Worm (Caenorhabditis elegans) whole organism, L1 larva: ENCODE measurements around the gene F38B6.3.

Experiments
- C04F5.9 ChIP-seq: sonication (generic microtip); optimal IDR thresholded peaks from 2 replicates; lab custom pipeline; 2016; ENCODE audit warnings: missing genetic modification characterization, missing compliant biosample characterization
- Y116A8C.19 ChIP-seq: sonication (generic microtip); optimal IDR thresholded peaks from 2 replicates; lab custom pipeline; 2016; ENCODE audit warnings: missing compliant biosample characterization, missing genetic modification characterization, borderline replicate concordance
- alr-1 ChIP-seq: fragments of 200-800 bp; sonication (Bioruptor generic); optimal IDR thresholded peaks from 2 replicates; lab custom pipeline; 2018; ENCODE audit warnings: borderline replicate concordance, mild to moderate bottlenecking, missing genetic modification characterization, missing compliant biosample characterization
- aly-2 ChIP-seq: fragments of 150-350 bp; optimal IDR thresholded peaks from 2 replicates; lab custom pipeline; 2014; ENCODE audit warnings: missing biosample characterization, missing genetic modification characterization
- ama-1 ChIP-seq: fragments of 150-350 bp; optimal IDR thresholded peaks from 2 replicates; lab custom pipeline; 2014
- blmp-1 ChIP-seq: fragments of 150-350 bp; optimal IDR thresholded peaks from 2 replicates; lab custom pipeline; 2014; ENCODE audit warnings: missing biosample characterization, missing genetic modification characterization
- ceh-8 ChIP-seq: fragments of 200-800 bp; sonication (Bioruptor generic); optimal IDR thresholded peaks from 2 replicates; lab custom pipeline; 2018; ENCODE audit warnings: mild to moderate bottlenecking, missing genetic modification characterization, moderate library complexity, missing compliant biosample characterization
- ceh-82 ChIP-seq, 3 experiments: fragments of 150-350 bp in 1 of 3; sonication (generic microtip) in 2 of 3; optimal IDR thresholded peaks; 2 replicates each; lab custom pipeline; 2014 to 2017; ENCODE audit warnings: missing biosample characterization in 3 of 3, missing genetic modification characterization in 3 of 3
- ceh-88 ChIP-seq: fragments of 200-800 bp; sonication (Bioruptor generic); IDR thresholded peaks from 2 replicates; pipeline ENCODE4 v1.3.6; 2022; ENCODE audit warnings: missing genetic modification characterization, missing compliant biosample characterization
- ces-1 ChIP-seq: fragments of 150-350 bp; optimal IDR thresholded peaks from 2 replicates; lab custom pipeline; 2014; ENCODE audit warnings: missing biosample characterization, missing genetic modification reagents, missing genetic modification characterization
- dpl-1 ChIP-seq, 3 experiments: fragments of 150-350 bp in 2 of 3; sonication (generic microtip) in 1 of 3; optimal IDR thresholded peaks; 2 replicates each; lab custom pipeline; 2014 to 2017; ENCODE audit warnings: missing biosample characterization in 3 of 3, missing genetic modification characterization in 3 of 3, missing genetic modification reagents in 3 of 3
- dsc-1 ChIP-seq: sonication (generic microtip); optimal IDR thresholded peaks from 2 replicates; lab custom pipeline; 2016; ENCODE audit warnings: mild to moderate bottlenecking, missing genetic modification characterization, missing compliant biosample characterization
- efl-3 ChIP-seq: fragments of 200-800 bp; sonication (Bioruptor generic); optimal IDR thresholded peaks from 2 replicates; lab custom pipeline; 2018; ENCODE audit warnings: mild to moderate bottlenecking, missing genetic modification characterization, missing compliant biosample characterization
- egl-27 ChIP-seq, 2 experiments: fragments of 150-350 bp in 1 of 2; sonication (generic microtip); optimal IDR thresholded peaks; 3 replicates each; lab custom pipeline; 2017 to 2018; ENCODE audit warnings: missing biosample characterization in 2 of 2, missing genetic modification characterization in 2 of 2, missing genetic modification reagents in 2 of 2
- fos-1 ChIP-seq: fragments of 150-350 bp; optimal IDR thresholded peaks from 2 replicates; lab custom pipeline; 2014; ENCODE audit warnings: missing biosample characterization, missing genetic modification characterization
- grh-1 ChIP-seq: fragments of 200-800 bp; sonication (Bioruptor generic); IDR thresholded peaks from 2 replicates; pipeline ENCODE4 v1.3.6; 2022; ENCODE audit warnings: missing genetic modification reagents, missing genetic modification characterization, missing compliant biosample characterization
- hlh-17 ChIP-seq: fragments of 200-800 bp; sonication (Bioruptor generic); optimal IDR thresholded peaks from 2 replicates; lab custom pipeline; 2018; ENCODE audit warnings: missing genetic modification characterization, mild to moderate bottlenecking, missing compliant biosample characterization, moderate library complexity, borderline replicate concordance
- irx-1 ChIP-seq: sonication (generic microtip); optimal IDR thresholded peaks from 2 replicates; lab custom pipeline; 2016; ENCODE audit warnings: missing genetic modification characterization, missing compliant biosample characterization
- isw-1 ChIP-seq: fragments of 200-800 bp; sonication (Bioruptor generic); IDR thresholded peaks from 2 replicates; pipeline ENCODE4 v1.3.6; 2022; ENCODE audit warnings: missing genetic modification characterization, missing compliant biosample characterization
- jun-1 ChIP-seq: fragments of 150-350 bp; optimal IDR thresholded peaks from 2 replicates; lab custom pipeline; 2014; ENCODE audit warnings: missing biosample characterization, missing genetic modification reagents, missing genetic modification characterization
- lin-13 ChIP-seq: fragments of 150-350 bp; optimal IDR thresholded peaks from 2 replicates; lab custom pipeline; 2014; ENCODE audit warnings: missing biosample characterization, missing genetic modification reagents, missing genetic modification characterization
- lin-35 ChIP-seq, 2 experiments: fragments of 150-350 bp; optimal IDR thresholded peaks; 2 replicates each; lab custom pipeline; 2014; ENCODE audit warnings: missing biosample characterization in 2 of 2, missing genetic modification characterization in 2 of 2, missing genetic modification reagents in 2 of 2
- lir-3 ChIP-seq: sonication (generic microtip); optimal IDR thresholded peaks from 2 replicates; lab custom pipeline; 2016; ENCODE audit warnings: mild to moderate bottlenecking, missing genetic modification characterization, moderate library complexity, missing compliant biosample characterization; ENCODE audit not compliant: poor library complexity
- mab-9 ChIP-seq: fragments of 200-800 bp; sonication (Bioruptor generic); IDR thresholded peaks from 2 replicates; pipeline ENCODE4 v1.3.6; 2022; ENCODE audit warnings: missing genetic modification reagents, missing genetic modification characterization, missing compliant biosample characterization
- mdl-1 ChIP-seq, 2 experiments: fragments of 150-350 bp; optimal IDR thresholded peaks; 2 replicates each; lab custom pipeline; 2014 to 2017; ENCODE audit warnings: missing biosample characterization in 2 of 2, missing genetic modification characterization in 2 of 2, inconsistent platforms in 1 of 2
- mep-1 ChIP-seq: fragments of 150-350 bp; optimal IDR thresholded peaks from 2 replicates; lab custom pipeline; 2014; ENCODE audit warnings: missing biosample characterization, missing genetic modification characterization
- nhr-12 ChIP-seq: sonication (generic microtip); optimal IDR thresholded peaks from 2 replicates; lab custom pipeline; 2017; ENCODE audit warnings: missing biosample characterization, missing genetic modification characterization
- nhr-19 ChIP-seq: fragments of 200-800 bp; sonication (Bioruptor generic); conservative IDR thresholded peaks from 2 replicates; pipeline ENCODE4 v1.3.6; 2022; ENCODE audit warnings: missing genetic modification characterization, missing compliant biosample characterization
- nhr-237 ChIP-seq: fragments of 150-350 bp; optimal IDR thresholded peaks from 2 replicates; lab custom pipeline; 2014; ENCODE audit warnings: missing biosample characterization, missing genetic modification characterization
- nhr-47 ChIP-seq: sonication (generic microtip); optimal IDR thresholded peaks from 2 replicates; lab custom pipeline; 2016; ENCODE audit warnings: mild to moderate bottlenecking, missing genetic modification characterization, moderate library complexity, missing compliant biosample characterization
- nhr-71 ChIP-seq: sonication (generic microtip); optimal IDR thresholded peaks from 2 replicates; lab custom pipeline; 2016; ENCODE audit warnings: mild to moderate bottlenecking, missing genetic modification characterization, moderate library complexity, missing compliant biosample characterization
- nhr-76 ChIP-seq: sonication (generic microtip); optimal IDR thresholded peaks from 2 replicates; lab custom pipeline; 2017; ENCODE audit warnings: missing biosample characterization, missing genetic modification characterization
- nhr-77 ChIP-seq: fragments of 150-350 bp; optimal IDR thresholded peaks from 2 replicates; lab custom pipeline; 2014; ENCODE audit warnings: missing biosample characterization, missing genetic modification characterization
- nhr-90 ChIP-seq: sonication (generic microtip); optimal IDR thresholded peaks from 2 replicates; lab custom pipeline; 2016; ENCODE audit warnings: mild to moderate bottlenecking, missing genetic modification characterization, missing compliant biosample characterization; ENCODE audit not compliant: poor library complexity
- pax-3 ChIP-seq: fragments of 200-800 bp; sonication (Bioruptor generic); optimal IDR thresholded peaks from 2 replicates; lab custom pipeline; 2018; ENCODE audit warnings: mild to moderate bottlenecking, missing genetic modification characterization, moderate library complexity, missing compliant biosample characterization
- pqm-1 ChIP-seq: sonication (generic microtip); optimal IDR thresholded peaks from 3 replicates; lab custom pipeline; 2017; ENCODE audit warnings: missing biosample characterization, missing genetic modification characterization
- rnt-1 ChIP-seq: sonication (generic microtip); optimal IDR thresholded peaks from 2 replicates; lab custom pipeline; 2016; ENCODE audit warnings: mild to moderate bottlenecking, missing genetic modification characterization, moderate library complexity, missing compliant biosample characterization
- skn-1 ChIP-seq: fragments of 150-350 bp; optimal IDR thresholded peaks from 2 replicates; lab custom pipeline; 2014; ENCODE audit warnings: missing biosample characterization, missing genetic modification characterization
- snu-23 ChIP-seq: sonication (generic microtip); optimal IDR thresholded peaks from 2 replicates; lab custom pipeline; 2016; ENCODE audit warnings: missing genetic modification characterization, missing compliant biosample characterization
- sptf-1 ChIP-seq: fragments of 150-350 bp; optimal IDR thresholded peaks from 2 replicates; lab custom pipeline; 2014; ENCODE audit warnings: missing biosample characterization, missing genetic modification characterization
- sup-37 ChIP-seq: fragments of 200-800 bp; sonication (Bioruptor generic); optimal IDR thresholded peaks from 2 replicates; lab custom pipeline; 2018; ENCODE audit warnings: mild to moderate bottlenecking, missing genetic modification characterization, missing compliant biosample characterization
- unc-86 ChIP-seq: sonication (generic microtip); optimal IDR thresholded peaks from 2 replicates; lab custom pipeline; 2016; ENCODE audit warnings: missing genetic modification characterization, missing compliant biosample characterization
- unc-98 ChIP-seq: fragments of 200-800 bp; sonication (Bioruptor generic); IDR thresholded peaks from 2 replicates; pipeline ENCODE4 v1.3.6; 2022; ENCODE audit warnings: missing genetic modification characterization, missing compliant biosample characterization
- vab-15 ChIP-seq: sonication (generic microtip); optimal IDR thresholded peaks from 2 replicates; lab custom pipeline; 2017; ENCODE audit warnings: missing genotype, mild to moderate bottlenecking, missing genetic modification characterization, missing compliant biosample characterization
- ztf-4 ChIP-seq: fragments of 150-350 bp; optimal IDR thresholded peaks from 2 replicates; lab custom pipeline; 2014; ENCODE audit warnings: missing biosample characterization, missing genetic modification characterization

The F38B6.3 gene

DNA sequence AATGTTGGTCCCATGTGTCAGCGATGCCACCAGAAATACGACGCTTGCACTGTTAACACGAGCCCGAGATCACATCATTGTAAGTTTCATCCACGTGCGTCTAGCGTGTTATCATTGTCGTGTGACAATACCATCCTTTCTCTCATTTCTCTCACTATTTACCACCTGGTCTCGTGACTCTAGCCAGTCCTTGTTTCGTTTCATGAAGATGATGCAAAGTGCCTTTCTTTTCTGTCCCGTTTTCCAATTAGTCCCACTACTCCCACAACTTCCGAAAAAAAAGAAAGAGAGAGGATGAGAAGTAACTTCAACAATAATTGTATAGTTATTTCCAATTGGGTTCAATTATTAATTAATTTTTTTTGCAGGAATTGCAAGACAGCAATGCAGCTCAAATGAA, 49.5 kb downstream of the F38B6.3 start (continued):
- TF ChIP-seq ceh-82 (tag; optimal IDR thresholded peaks at IDR 0.05; lab: Kevin White, UChicago) (peak in 2 of 3 experiments; percentile 18 to 44), skn-1 (tag; lab: Kevin White, UChicago) (peak; percentile 72), rnt-1 (tag; lab: Kevin White, UChicago) (peak; percentile 92), sup-37 (GFP tag; lab: Kevin White, UChicago) (peak; percentile 31), mep-1 (tag; lab: Kevin White, UChicago) (peak; percentile 77), alr-1 (tag; lab: Kevin White, UChicago) (no peak), Y116A8C.19 (tag; lab: Kevin White, UChicago) (no peak), grh-1 (peak; percentile 64), aly-2 (tag; lab: Kevin White, UChicago) (peak; percentile 12), hlh-17 (GFP tag; lab: Kevin White, UChicago) (no peak), nhr-77 (tag; lab: Kevin White, UChicago) (peak; percentile 24), nhr-71 (tag; lab: Kevin White, UChicago) (peak; percentile 97), lir-3 (tag; lab: Kevin White, UChicago) (peak; percentile 73), nhr-76 (tag; lab: Kevin White, UChicago) (no peak), dpl-1 (GFP tag; optimal IDR thresholded peaks at IDR 0.05; lab: Kevin White, UChicago) (peak; percentile 33 to 48 (median 35)), irx-1 (tag; lab: Kevin White, UChicago) (peak; percentile 76), ama-1 (lab: Kevin White, UChicago) (peak; percentile 97), lin-13 (GFP tag; lab: Kevin White, UChicago) (peak; percentile 46), mab-9 (GFP tag; lab: Robert Waterston, UW) (no peak; the same call in 1 of the 2 replicates), nhr-90 (tag; lab: Kevin White, UChicago) (peak; percentile 81), blmp-1 (tag; lab: Kevin White, UChicago) (peak; percentile 85), mdl-1 (tag; optimal IDR thresholded peaks at IDR 0.05; lab: Kevin White, UChicago) (peak in 1 of 2 experiments; percentile 97), vab-15 (peak; percentile 51), efl-3 (no peak), nhr-12 (tag; lab: Kevin White, UChicago) (no peak), nhr-47 (peak; percentile 77), egl-27 (tag; optimal IDR thresholded peaks at IDR 0.05; lab: Kevin White, UChicago) (peak in 1 of 2 experiments; percentile 57), lin-35 (GFP tag; optimal IDR thresholded peaks at IDR 0.05; lab: Kevin White, UChicago) (peak; percentile 46 to 86), ztf-4 (tag; lab: Kevin White, UChicago) (peak; percentile 77), C04F5.9 (tag; lab: Kevin White, UChicago) (peak; percentile 48), jun-1 (tag; lab: Kevin White, UChicago) (peak; percentile 75), fos-1 (tag; lab: Kevin White, UChicago) (peak; percentile 44), snu-23 (GFP tag; lab: Kevin White, UChicago) (peak; percentile 88)
- TF ChIP-seq, all 84 proteins: peak for 46

DNA sequence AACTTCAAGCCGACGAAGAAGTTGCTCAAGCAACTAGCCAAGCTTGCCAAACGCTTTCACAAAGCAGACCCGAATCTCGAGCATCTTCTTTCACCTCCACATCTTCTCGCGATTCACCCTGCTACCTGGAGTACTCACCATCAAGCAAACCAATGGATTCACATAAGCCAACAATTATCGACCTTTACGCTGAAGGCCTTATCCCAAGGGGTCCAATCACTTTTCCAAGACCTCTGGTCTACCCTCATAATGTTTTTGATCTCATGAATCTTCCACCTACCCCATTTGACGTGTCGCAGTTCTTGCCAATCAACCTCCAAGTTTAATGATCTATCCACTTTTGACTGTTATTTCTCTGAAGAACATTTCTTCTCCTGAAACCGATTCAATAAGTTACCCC, 49.9 kb downstream of the F38B6.3 start:
- 0 out of 2 replicates have a peak, but pooled peaks have one; percentile 2 for TF ChIP-seq ceh-88 (GFP tag; lab: Robert Waterston, UW)
- TF ChIP-seq unc-98 (GFP tag; lab: Robert Waterston, UW) = no peak
- TF ChIP-seq rnt-1 (tag; lab: Kevin White, UChicago) = peak; percentile 1

DNA sequence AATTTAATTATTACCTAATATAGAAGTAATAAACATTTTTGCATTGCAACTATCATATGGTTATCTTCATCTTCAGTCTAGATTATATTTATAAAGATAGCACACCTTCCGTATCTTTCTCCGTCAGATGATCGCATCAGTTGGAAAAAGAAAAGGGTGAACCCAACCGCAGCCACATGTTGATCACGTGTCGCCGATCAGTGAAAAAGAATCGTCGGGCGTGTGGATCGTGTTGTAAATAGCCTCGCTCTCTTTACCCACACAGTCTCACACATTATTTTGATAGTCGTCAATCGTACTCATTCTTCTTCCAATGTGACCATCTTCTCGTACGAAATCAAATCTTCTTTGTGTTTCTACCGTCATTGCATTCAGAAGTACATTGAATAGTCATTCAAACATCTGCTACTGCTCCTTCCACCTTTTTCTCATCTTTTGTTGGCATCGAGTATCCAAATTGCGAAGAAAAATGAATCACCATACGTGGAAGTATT, 50.5 kb downstream of the F38B6.3 start:
- no peak for TF ChIP-seq isw-1 (GFP tag; lab: Robert Waterston, UW)
- TF ChIP-seq sup-37 (GFP tag; lab: Kevin White, UChicago) = peak; percentile 85
- peak; percentile 63 for TF ChIP-seq dsc-1 (tag; lab: Kevin White, UChicago)
- TF ChIP-seq pax-3 (tag; lab: Kevin White, UChicago) = peak; percentile 77
- TF ChIP-seq pqm-1 (tag; lab: Kevin White, UChicago) = peak; percentile 40
- TF ChIP-seq aly-2 (tag; lab: Kevin White, UChicago) = no peak
- TF ChIP-seq ces-1 (GFP tag; lab: Kevin White, UChicago) = no peak
- peak; percentile 99 for TF ChIP-seq ztf-4 (tag; lab: Kevin White, UChicago)
- TF ChIP-seq sptf-1 (tag; lab: Kevin White, UChicago) = no peak
- no peak for TF ChIP-seq vab-15
- TF ChIP-seq ama-1 (lab: Kevin White, UChicago) = peak; percentile 99
- TF ChIP-seq grh-1 = peak; percentile 85
- no peak for TF ChIP-seq Y116A8C.19 (tag; lab: Kevin White, UChicago)
- TF ChIP-seq efl-3 = peak; percentile 89
- TF ChIP-seq nhr-19 (GFP tag; lab: Robert Waterston, UW) = peak; percentile 97
- peak; percentile 41 to 88 for TF ChIP-seq lin-35 (GFP tag; optimal IDR thresholded peaks at IDR 0.05; lab: Kevin White, UChicago)
- peak; percentile 86 for TF ChIP-seq lir-3 (tag; lab: Kevin White, UChicago)
- peak; percentile 0 for TF ChIP-seq unc-86 (tag; lab: Kevin White, UChicago)
- peak; percentile 97 for TF ChIP-seq rnt-1 (tag; lab: Kevin White, UChicago)
- TF ChIP-seq ceh-8 (GFP tag; lab: Kevin White, UChicago) = peak; percentile 11
- TF ChIP-seq nhr-237 (tag; lab: Kevin White, UChicago) = peak; percentile 43
- peak; percentile 68 for TF ChIP-seq nhr-77 (tag; lab: Kevin White, UChicago)
